Worm (Caenorhabditis elegans): ENCODE results near the gene srx-115.
A peak's percentile ranks its signal among the peaks of the same experiment; 100 is the strongest.

Gene srx-115

ce11 chrV:8781164-8781563 is 9.5 kb downstream of the srx-115 start (continued):
- TF ChIP-seq lin-38 (GFP tag; IDR thresholded peaks at IDR 0.05) (no peak), set-16 (GFP tag; IDR thresholded peaks at IDR 0.05) (no peak), ztf-11 (tag; optimal IDR thresholded peaks at IDR 0.05) (no peak)

ce11 chrV:8782112-8782511 is 10.4 kb downstream of the srx-115 start:
- TF ChIP-seq ceh-82 (tag; optimal IDR thresholded peaks at IDR 0.05) (no peak), spr-3 (GFP tag; optimal IDR thresholded peaks at IDR 0.05) (no peak), mes-2 (tag; optimal IDR thresholded peaks at IDR 0.05; ENCODE audit: poor library complexity, severe bottlenecking) (peak; percentile 44), mdt-29 (GFP tag; IDR thresholded peaks at IDR 0.05) (no peak), gei-8 (GFP tag; optimal IDR thresholded peaks at IDR 0.05) (no peak), D1046.2 (GFP tag; IDR thresholded peaks at IDR 0.05) (no peak), ceh-28 (tag; optimal IDR thresholded peaks at IDR 0.05) (no peak), attf-4 (tag; optimal IDR thresholded peaks at IDR 0.05) (no peak), ztf-11 (tag; optimal IDR thresholded peaks at IDR 0.05) (no peak), daf-12 (tag; optimal IDR thresholded peaks at IDR 0.05) (no peak), Y5F2A.4 (GFP tag; optimal IDR thresholded peaks at IDR 0.05) (no peak), aly-2 (tag; optimal IDR thresholded peaks at IDR 0.05) (no peak), unc-62 (GFP tag; optimal IDR thresholded peaks at IDR 0.05 in 1 of 2) (peak in 1 of 2 experiments; percentile 96), unc-62 (tag; optimal IDR thresholded peaks at IDR 0.05) (no peak), zip-2 (tag; optimal IDR thresholded peaks at IDR 0.05) (no peak), nhr-42 (GFP tag; IDR thresholded peaks at IDR 0.05) (no peak), ceh-32 (tag; optimal IDR thresholded peaks at IDR 0.05; ENCODE audit: poor library complexity) (no peak), nhr-111 (GFP tag; optimal IDR thresholded peaks at IDR 0.05) (no peak), tra-1 (GFP tag; IDR thresholded peaks at IDR 0.05) (no peak), lin-29 (GFP tag; IDR thresholded peaks at IDR 0.05) (no peak), spr-1 (tag; optimal IDR thresholded peaks at IDR 0.05) (no peak), aha-1 (tag) (peak; percentile 64)

- TF ChIP-seq R02D3.7 (tag; optimal IDR thresholded peaks at IDR 0.05) (no peak), set-16 (GFP tag; IDR thresholded peaks at IDR 0.05) (peak; percentile 13; the same call in 1 of the 2 replicates), lim-7 (GFP tag; IDR thresholded peaks at IDR 0.05) (peak; percentile 37; the same call in 1 of the 2 replicates)
Measured at ce11 chrV:8784485-8784884, 12.8 kb downstream of the srx-115 start.

- TF ChIP-seq hlh-30 (tag; optimal IDR thresholded peaks at IDR 0.05; ENCODE audit: insufficient read depth): peak; percentile 56
- peak; percentile 55 for TF ChIP-seq mep-1 (tag; optimal IDR thresholded peaks at IDR 0.05)
- peak; percentile 65; the same call in 1 of the 2 replicates for TF ChIP-seq nhr-41 (GFP tag; IDR thresholded peaks at IDR 0.05)
- no peak for TF ChIP-seq spr-1 (tag; optimal IDR thresholded peaks at IDR 0.05)
- peak; percentile 24 for TF ChIP-seq mxl-3 (GFP tag; optimal IDR thresholded peaks at IDR 0.05)
- TF ChIP-seq jun-1 (tag; optimal IDR thresholded peaks at IDR 0.05): no peak
- peak; percentile 10 for TF ChIP-seq rbr-2 (tag; optimal IDR thresholded peaks at IDR 0.05)
- TF ChIP-seq hlh-11 (tag; optimal IDR thresholded peaks at IDR 0.05): peak; percentile 84
- TF ChIP-seq Y5F2A.4 (GFP tag; optimal IDR thresholded peaks at IDR 0.05): no peak
- TF ChIP-seq lim-7 (GFP tag; IDR thresholded peaks at IDR 0.05): 0 out of 2 replicates have a peak, but pooled peaks have one; percentile 28
- peak in 1 of 2 experiments; percentile 23 for TF ChIP-seq hif-1 (tag; optimal IDR thresholded peaks at IDR 0.05)
- TF ChIP-seq nhr-28 (tag; optimal IDR thresholded peaks at IDR 0.05): peak; percentile 27
- no peak for TF ChIP-seq nhr-77 (tag; optimal IDR thresholded peaks at IDR 0.05)
- TF ChIP-seq set-16 (GFP tag; IDR thresholded peaks at IDR 0.05): peak; percentile 95
- TF ChIP-seq hmg-1.1 (GFP tag; IDR thresholded peaks at IDR 0.05): peak; percentile 73
- TF ChIP-seq zip-2 (tag; optimal IDR thresholded peaks at IDR 0.05): no peak
- TF ChIP-seq egl-43 (GFP tag; IDR thresholded peaks at IDR 0.05): peak; percentile 48; the same call in 1 of the 2 replicates
- TF ChIP-seq daf-8 (GFP tag; IDR thresholded peaks at IDR 0.05): no peak
- TF ChIP-seq pqm-1 (tag; optimal IDR thresholded peaks at IDR 0.05): no peak
- no peak for TF ChIP-seq unc-39 (tag; optimal IDR thresholded peaks at IDR 0.05)
- peak; percentile 22 for TF ChIP-seq gei-8 (GFP tag; optimal IDR thresholded peaks at IDR 0.05)
- TF ChIP-seq php-3 (GFP tag; IDR thresholded peaks at IDR 0.05): 0 out of 2 replicates have a peak, but pooled peaks have one; percentile 29
- peak in 1 of 2 experiments; percentile 25 for TF ChIP-seq unc-62 (GFP tag; optimal IDR thresholded peaks at IDR 0.05 in 1 of 2)
- no peak for TF ChIP-seq unc-62 (tag; optimal IDR thresholded peaks at IDR 0.05)
- TF ChIP-seq dmd-6 (GFP tag; IDR thresholded peaks at IDR 0.05): peak; percentile 18; the same call in 1 of the 2 replicates
- TF ChIP-seq daf-16 (GFP tag; optimal IDR thresholded peaks at IDR 0.05): no peak
- peak; percentile 14 for TF ChIP-seq daf-16 (tag; optimal IDR thresholded peaks at IDR 0.05)
- TF ChIP-seq nhr-102 (tag; optimal IDR thresholded peaks at IDR 0.05): peak; percentile 12
Measured at ce11 chrV:8785526-8785925, 13.8 kb downstream of the srx-115 start.
